Worm (Caenorhabditis elegans): ENCODE measurements around the gene F18C5.5.

ce11 chrII:6531527-6531926 lies 35.0 kb downstream of the F18C5.5 start, which contains the start of gene abch-1:
- TF ChIP-seq elt-2 (tag; optimal IDR thresholded peaks at IDR 0.05), result no peak
- no peak for TF ChIP-seq ztf-11 (tag; optimal IDR thresholded peaks at IDR 0.05)
- no peak for TF ChIP-seq nhr-11 (tag; optimal IDR thresholded peaks at IDR 0.05)
- TF ChIP-seq unc-39 (tag; optimal IDR thresholded peaks at IDR 0.05), result no peak
- no peak for TF ChIP-seq pqm-1 (tag; optimal IDR thresholded peaks at IDR 0.05)
- no peak for TF ChIP-seq fkh-10 (GFP tag; optimal IDR thresholded peaks at IDR 0.05)
- TF ChIP-seq ztf-4 (tag; optimal IDR thresholded peaks at IDR 0.05), result no peak
- no peak for TF ChIP-seq nhr-237 (tag; optimal IDR thresholded peaks at IDR 0.05)
- no peak for TF ChIP-seq zag-1 (tag; optimal IDR thresholded peaks at IDR 0.05)
- TF ChIP-seq skn-1 (tag; optimal IDR thresholded peaks at IDR 0.05), result no peak
- no peak for TF ChIP-seq pha-4 (tag; optimal IDR thresholded peaks at IDR 0.05)
